Worm (Caenorhabditis elegans) whole organism, L4/young adult: Measurements from ENCODE around the gene arx-5.

Experiments used
- W03F9.2 ChIP-seq: fragments of 150-350 bp; optimal IDR thresholded peaks from 2 replicates; lab custom pipeline; 2014; ENCODE audit warnings: missing biosample characterization, missing genetic modification characterization
- dao-5 ChIP-seq: sonication (generic microtip); optimal IDR thresholded peaks from 2 replicates; lab custom pipeline; 2016; ENCODE audit warnings: missing genotype, missing genetic modification characterization, moderate library complexity, missing compliant biosample characterization
- him-1 ChIP-seq: sonication (generic microtip); optimal IDR thresholded peaks from 2 replicates; lab custom pipeline; 2016; ENCODE audit warnings: missing genotype, missing genetic modification reagents, missing genetic modification characterization, missing compliant biosample characterization

DNA sequence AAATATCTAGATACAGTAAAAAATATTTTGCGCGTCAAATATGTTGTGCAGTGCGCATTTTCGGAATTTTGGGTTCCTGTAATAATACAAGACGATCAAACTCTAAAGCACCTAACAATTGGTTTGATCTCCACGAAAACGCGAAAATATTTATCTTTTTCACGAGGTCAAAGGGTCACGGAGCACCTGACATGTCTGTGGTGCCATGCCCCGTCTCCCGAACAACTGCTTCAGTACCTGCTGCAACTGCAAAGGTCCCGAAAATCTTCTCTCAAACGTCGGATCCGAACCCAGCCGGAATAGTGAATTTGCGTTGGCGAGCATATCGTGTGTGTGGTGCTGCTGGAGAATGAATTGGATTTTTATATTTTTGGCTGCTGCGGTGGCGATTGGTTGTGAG is 2.0 kb upstream of the arx-5 start, which contains the start of the genes Y37D8A.2 and Y37D8A.25:
- TF ChIP-seq him-1 (tag; lab: Kevin White, UChicago) = no peak
- no peak for TF ChIP-seq W03F9.2 (tag; lab: Kevin White, UChicago)
- no peak for TF ChIP-seq dao-5 (tag; lab: Kevin White, UChicago)
